Fruit fly (Drosophila melanogaster): ENCODE data around the gene CG13386.

Gene CG13386

dm6 chr2L:8425962-8426759, 27.3 kb downstream of the CG13386 start:
- TF ChIP-seq h (optimal IDR thresholded peaks at IDR 0.05) (no peak), insv (optimal IDR thresholded peaks at IDR 0.05) (no peak), Myc (optimal IDR thresholded peaks at IDR 0.05) (no peak), Sin3A (optimal IDR thresholded peaks at IDR 0.05) (no peak)

DNA sequence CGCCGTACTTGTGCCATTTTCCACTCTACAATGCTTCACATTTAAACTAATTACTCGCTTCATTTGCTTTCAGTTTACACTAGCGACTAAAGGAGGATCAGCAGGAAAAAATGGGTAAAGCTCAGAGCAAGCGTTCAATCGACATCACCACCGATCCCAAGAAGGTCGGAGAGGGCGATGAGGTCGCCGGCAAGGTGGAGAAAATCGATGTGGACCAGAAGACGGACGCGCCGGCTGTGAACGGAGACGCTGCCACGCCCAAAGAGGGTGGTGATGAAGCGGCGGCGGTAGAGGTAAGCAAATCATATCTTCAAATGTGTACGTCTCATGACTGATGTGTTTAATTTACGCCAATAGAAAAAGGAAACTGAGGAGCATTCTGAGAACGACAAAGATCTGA, 28.0 kb downstream of the CG13386 start:
- TF ChIP-seq ttk (optimal IDR thresholded peaks at IDR 0.05) (no peak), h (optimal IDR thresholded peaks at IDR 0.05) (no peak), insv (optimal IDR thresholded peaks at IDR 0.05) (no peak), Sin3A (optimal IDR thresholded peaks at IDR 0.05) (no peak), psq (optimal IDR thresholded peaks at IDR 0.05) (no peak), Myc (optimal IDR thresholded peaks at IDR 0.05) (no peak)

dm6 chr2L:8432130-8432529, 33.3 kb downstream of the CG13386 start:
- TF ChIP-seq ttk (optimal IDR thresholded peaks at IDR 0.05) = no peak
- no peak for TF ChIP-seq psq (optimal IDR thresholded peaks at IDR 0.05)
- TF ChIP-seq h (optimal IDR thresholded peaks at IDR 0.05) = no peak
- TF ChIP-seq Sin3A (optimal IDR thresholded peaks at IDR 0.05) = no peak
- TF ChIP-seq Myc (optimal IDR thresholded peaks at IDR 0.05) = no peak
- no peak for TF ChIP-seq insv (optimal IDR thresholded peaks at IDR 0.05)

- no peak for TF ChIP-seq insv (optimal IDR thresholded peaks at IDR 0.05)
- TF ChIP-seq Myc (optimal IDR thresholded peaks at IDR 0.05) = no peak
- no peak for TF ChIP-seq Sin3A (optimal IDR thresholded peaks at IDR 0.05)
- TF ChIP-seq h (optimal IDR thresholded peaks at IDR 0.05) = no peak
- TF ChIP-seq ttk (optimal IDR thresholded peaks at IDR 0.05) = no peak
- TF ChIP-seq psq (optimal IDR thresholded peaks at IDR 0.05) = no peak
Observed at dm6 chr2L:8433512-8433911, 34.7 kb downstream of the CG13386 start, which contains the start of gene grk. grk (minus strand) TSS chr2L:8433598.

- TF ChIP-seq ttk (optimal IDR thresholded peaks at IDR 0.05) (no peak), Sin3A (optimal IDR thresholded peaks at IDR 0.05) (no peak), h (optimal IDR thresholded peaks at IDR 0.05) (no peak), Myc (optimal IDR thresholded peaks at IDR 0.05) (no peak), psq (optimal IDR thresholded peaks at IDR 0.05) (no peak), insv (optimal IDR thresholded peaks at IDR 0.05) (no peak)
Observed at dm6 chr2L:8437176-8437575, 38.4 kb downstream of the CG13386 start, which contains the start of the genes D12 and Chrac-14. D12 (minus strand) TSS chr2L:8437365. Chrac-14 (plus strand) TSS chr2L:8437405.

- no peak for TF ChIP-seq Sin3A (optimal IDR thresholded peaks at IDR 0.05)
Observed at dm6 chr2L:8438052-8438451, 39.2 kb downstream of the CG13386 start, which contains the start of gene mus201. mus201 (plus strand) TSS chr2L:8438169.

dm6 chr2L:8442147-8442546, 43.3 kb downstream of the CG13386 start, which contains the start of gene CG31897:
CG31897 (plus strand) TSS chr2L:8442447.
- no peak for TF ChIP-seq h (optimal IDR thresholded peaks at IDR 0.05)
- no peak for TF ChIP-seq Myc (optimal IDR thresholded peaks at IDR 0.05)
- TF ChIP-seq insv (optimal IDR thresholded peaks at IDR 0.05) = no peak
- TF ChIP-seq Sin3A (optimal IDR thresholded peaks at IDR 0.05) = no peak
- no peak for TF ChIP-seq psq (optimal IDR thresholded peaks at IDR 0.05)
- no peak for TF ChIP-seq ttk (optimal IDR thresholded peaks at IDR 0.05)

DNA sequence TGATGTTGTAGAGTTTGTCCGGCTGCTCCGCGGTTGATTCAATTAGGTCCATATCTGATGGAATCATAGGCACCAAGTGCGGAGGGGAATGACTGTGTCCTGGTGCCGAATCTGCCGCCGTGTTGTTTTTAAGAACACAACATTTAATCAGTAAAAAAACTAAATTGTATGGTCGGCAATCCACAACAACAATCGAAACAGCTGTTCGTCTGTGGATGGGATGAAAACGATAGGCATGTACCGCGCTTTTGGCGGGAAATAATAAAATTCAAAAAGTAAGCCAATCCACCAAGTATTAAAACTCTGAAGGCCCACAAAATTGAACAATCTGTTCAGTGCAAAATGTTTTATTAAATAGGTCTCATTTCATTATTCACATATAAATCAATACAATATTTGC, 50.5 kb downstream of the CG13386 start, which contains the start of gene Aasdh:
Gene Aasdh (minus strand): TSS at position 219 of the 400 bp plus-strand sequence.
- no peak for TF ChIP-seq psq (optimal IDR thresholded peaks at IDR 0.05)
- TF ChIP-seq ttk (optimal IDR thresholded peaks at IDR 0.05) = no peak
- no peak for TF ChIP-seq h (optimal IDR thresholded peaks at IDR 0.05)
- no peak for TF ChIP-seq insv (optimal IDR thresholded peaks at IDR 0.05)
- TF ChIP-seq Myc (optimal IDR thresholded peaks at IDR 0.05) = no peak
- TF ChIP-seq Sin3A (optimal IDR thresholded peaks at IDR 0.05) = no peak

Measured in Kc167 (cell line).